Fruit fly (Drosophila melanogaster) whole organism, wandering third instar larva: ENCODE data around the gene lectin-37Da.

Experiments
- Abd-B ChIP-seq: fragments of >200 bp; optimal IDR thresholded peaks from 2 replicates; lab custom pipeline; 2017; ENCODE audit warnings: missing biosample characterization, missing genetic modification characterization
- h ChIP-seq: fragments of 200-800 bp; sonication (Bioruptor generic); optimal IDR thresholded peaks from 3 replicates; lab custom pipeline; 2016; ENCODE audit warnings: missing biosample characterization, mild to moderate bottlenecking, missing genetic modification characterization
- sage ChIP-seq: fragments of 200-800 bp; sonication (Bioruptor generic); optimal IDR thresholded peaks from 2 replicates; lab custom pipeline; 2016; ENCODE audit warnings: missing biosample characterization, mild to moderate bottlenecking, missing genetic modification characterization
- woc ChIP-seq: sonication (Bioruptor generic); optimal IDR thresholded peaks from 2 replicates; lab custom pipeline; 2016; ENCODE audit warnings: missing biosample characterization, mild to moderate bottlenecking, missing genetic modification characterization

DNA sequence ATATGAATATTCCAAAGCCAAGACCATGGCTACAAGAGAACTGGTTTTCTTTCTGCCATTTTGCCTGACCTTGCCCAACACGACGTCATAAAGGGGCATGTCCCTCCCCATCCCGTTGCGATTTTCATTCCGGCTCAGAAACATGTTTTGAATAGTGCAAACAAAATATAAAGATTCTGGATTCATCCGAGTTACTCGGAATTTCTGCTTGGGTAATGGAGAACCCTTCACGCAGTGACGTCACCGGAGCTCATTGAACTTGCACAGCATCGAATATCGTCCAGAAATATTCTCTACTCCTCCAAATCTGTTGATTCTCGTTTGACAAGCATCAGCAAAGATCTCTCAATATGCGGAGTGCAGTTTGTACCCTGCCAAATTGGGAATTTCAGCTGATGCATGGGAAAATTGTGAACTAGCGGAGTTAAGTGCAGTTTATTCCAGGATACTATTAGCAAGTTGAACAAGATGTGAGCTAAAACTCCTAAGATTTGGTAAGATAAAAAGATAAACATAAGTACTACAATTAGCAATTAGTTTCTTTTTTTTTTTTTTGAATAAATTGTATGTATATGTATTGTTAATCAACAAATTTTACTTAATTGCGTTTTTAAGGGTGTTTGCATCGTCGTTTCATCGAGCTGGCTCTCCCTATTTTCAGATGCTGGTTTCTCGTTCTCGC lies 36.1 kb downstream of the lectin-37Da start, which contains the start of gene CG10026:
- TF ChIP-seq Abd-B (GFP tag; lab: Kevin White, UChicago) (no peak), woc (GFP tag; lab: Kevin White, UChicago) (peak; percentile 31), h (GFP tag; lab: Kevin White, UChicago) (peak; percentile 25), sage (GFP tag; lab: Kevin White, UChicago) (no peak)
